Worm (Caenorhabditis elegans) whole organism, young adult: ENCODE results near the gene ZK1320.3.
A peak's percentile ranks its signal among the peaks of the same experiment; 100 is the strongest.

Experiments used
- B0336.3 ChIP-seq: fragments of 200-800 bp; sonication (Bioruptor generic); IDR thresholded peaks from 2 replicates; pipeline ENCODE4 v1.3.6; 2022; ENCODE audit warnings: missing genetic modification characterization, missing compliant biosample characterization
- C17E4.6 ChIP-seq: fragments of 200-800 bp; sonication (Bioruptor generic); IDR thresholded peaks from 2 replicates; pipeline ENCODE4 v1.3.6; 2022; ENCODE audit warnings: missing genetic modification reagents, missing genetic modification characterization, missing compliant biosample characterization
- F10E7.11 ChIP-seq: sonication (generic microtip); optimal IDR thresholded peaks from 2 replicates; lab custom pipeline; 2017; ENCODE audit warnings: mild to moderate bottlenecking, missing genetic modification characterization, moderate library complexity, missing compliant biosample characterization
- F22D6.2 ChIP-seq: sonication (generic microtip); optimal IDR thresholded peaks from 2 replicates; lab custom pipeline; 2016; ENCODE audit warnings: mild to moderate bottlenecking, missing genetic modification characterization, missing compliant biosample characterization
- F33H1.4 ChIP-seq: fragments of 200-800 bp; sonication (Bioruptor generic); IDR thresholded peaks from 2 replicates; pipeline ENCODE4 v1.3.6; 2022; ENCODE audit warnings: missing genetic modification reagents, missing genetic modification characterization, missing compliant biosample characterization
- F39B2.1 ChIP-seq: fragments of 200-800 bp; sonication (Bioruptor generic); IDR thresholded peaks from 2 replicates; pipeline ENCODE4 v1.3.6; 2022; ENCODE audit warnings: missing genetic modification reagents, missing genetic modification characterization, missing compliant biosample characterization
- F52B5.7 ChIP-seq: sonication (generic microtip); optimal IDR thresholded peaks from 2 replicates; lab custom pipeline; 2016; ENCODE audit warnings: mild to moderate bottlenecking, missing genetic modification characterization, missing compliant biosample characterization
- Y53G8AR.9 ChIP-seq: fragments of 200-800 bp; sonication (Bioruptor generic); conservative IDR thresholded peaks from 2 replicates; pipeline ENCODE4 v1.3.6; 2022; ENCODE audit warnings: missing genetic modification reagents, missing genetic modification characterization, missing compliant biosample characterization
- Y79H2A.3 ChIP-seq: fragments of 200-800 bp; sonication (Bioruptor generic); conservative IDR thresholded peaks from 2 replicates; pipeline ENCODE4 v1.3.6; 2022; ENCODE audit warnings: missing genetic modification reagents, missing genetic modification characterization, missing compliant biosample characterization
- ZK185.1 ChIP-seq: sonication (generic microtip); optimal IDR thresholded peaks from 2 replicates; lab custom pipeline; 2016; ENCODE audit warnings: mild to moderate bottlenecking, missing genetic modification characterization, missing compliant biosample characterization; ENCODE audit not compliant: poor library complexity, severe bottlenecking
- akir-1 ChIP-seq: fragments of 200-800 bp; sonication (Bioruptor generic); optimal IDR thresholded peaks from 2 replicates; lab custom pipeline; 2018; ENCODE audit warnings: mild to moderate bottlenecking, missing genetic modification characterization, moderate library complexity, missing compliant biosample characterization
- ama-1 ChIP-seq, 3 experiments: fragments of 150-350 bp in 1 of 3; sonication (generic microtip) in 2 of 3; optimal IDR thresholded peaks; 2 replicates each; lab custom pipeline; 2014 to 2018; ENCODE audit warnings: missing biosample characterization in 2 of 3, missing genetic modification characterization in 2 of 3, missing genetic modification reagents in 2 of 3
- attf-5 ChIP-seq: fragments of 200-800 bp; sonication (Bioruptor generic); optimal IDR thresholded peaks from 2 replicates; lab custom pipeline; 2018; ENCODE audit warnings: mild to moderate bottlenecking, missing genetic modification characterization, missing compliant biosample characterization
- attf-6 ChIP-seq: fragments of 200-800 bp; sonication (Bioruptor generic); IDR thresholded peaks from 2 replicates; pipeline ENCODE4 v1.3.6; 2022; ENCODE audit warnings: missing genetic modification reagents, missing genetic modification characterization, missing compliant biosample characterization
- ccch-3 ChIP-seq: fragments of 200-800 bp; sonication (Bioruptor generic); optimal IDR thresholded peaks from 2 replicates; lab custom pipeline; 2018; ENCODE audit warnings: mild to moderate bottlenecking, missing genetic modification characterization, missing compliant biosample characterization
- ceh-100 ChIP-seq: fragments of 200-800 bp; sonication (Bioruptor generic); IDR thresholded peaks from 2 replicates; pipeline ENCODE4 v1.3.6; 2022; ENCODE audit warnings: missing genetic modification reagents, missing genetic modification characterization, missing compliant biosample characterization
- ceh-27 ChIP-seq: fragments of 200-800 bp; sonication (Bioruptor generic); optimal IDR thresholded peaks from 2 replicates; lab custom pipeline; 2018; ENCODE audit warnings: mild to moderate bottlenecking, missing genetic modification characterization, moderate library complexity, missing compliant biosample characterization
- chd-7 ChIP-seq: sonication (generic microtip); optimal IDR thresholded peaks from 2 replicates; lab custom pipeline; 2016; ENCODE audit warnings: mild to moderate bottlenecking, missing genetic modification characterization, moderate library complexity, missing compliant biosample characterization
- dpff-1 ChIP-seq: sonication (generic microtip); optimal IDR thresholded peaks from 2 replicates; lab custom pipeline; 2017; ENCODE audit warnings: mild to moderate bottlenecking, missing genetic modification characterization, missing compliant biosample characterization
- dpl-1 ChIP-seq: fragments of 150-350 bp; optimal IDR thresholded peaks from 2 replicates; lab custom pipeline; 2014; ENCODE audit warnings: missing biosample characterization, missing genetic modification reagents, missing genetic modification characterization
- egl-18 ChIP-seq: fragments of 200-800 bp; sonication (Bioruptor generic); IDR thresholded peaks from 2 replicates; pipeline ENCODE4 v1.3.6; 2022; ENCODE audit warnings: missing genetic modification reagents, missing genetic modification characterization, missing compliant biosample characterization
- egl-44 ChIP-seq: fragments of 200-800 bp; sonication (Bioruptor generic); IDR thresholded peaks from 2 replicates; pipeline ENCODE4 v1.3.6; 2022; ENCODE audit warnings: missing genetic modification reagents, missing genetic modification characterization, missing compliant biosample characterization
- ekl-4 ChIP-seq: fragments of 200-800 bp; sonication (Bioruptor generic); IDR thresholded peaks from 2 replicates; pipeline ENCODE4 v1.3.6; 2022; ENCODE audit warnings: missing genetic modification reagents, missing genetic modification characterization, missing compliant biosample characterization
- fkh-3 ChIP-seq: sonication (generic microtip); optimal IDR thresholded peaks from 2 replicates; lab custom pipeline; 2016; ENCODE audit warnings: mild to moderate bottlenecking, missing genetic modification characterization, missing compliant biosample characterization
- gei-17 ChIP-seq: fragments of 200-800 bp; sonication (Bioruptor generic); optimal IDR thresholded peaks from 2 replicates; lab custom pipeline; 2018; ENCODE audit warnings: mild to moderate bottlenecking, missing genetic modification characterization, missing compliant biosample characterization
- him-1 ChIP-seq: sonication (generic microtip); optimal IDR thresholded peaks from 2 replicates; lab custom pipeline; 2016; ENCODE audit warnings: missing genotype, missing genetic modification reagents, missing genetic modification characterization, missing compliant biosample characterization
- hlh-12 ChIP-seq: sonication (generic microtip); optimal IDR thresholded peaks from 2 replicates; lab custom pipeline; 2016; ENCODE audit warnings: missing genetic modification characterization, missing compliant biosample characterization
- hlh-26 ChIP-seq: fragments of 200-800 bp; sonication (Bioruptor generic); conservative IDR thresholded peaks from 2 replicates; pipeline ENCODE4 v1.3.6; 2022; ENCODE audit warnings: missing genetic modification reagents, missing genetic modification characterization, missing compliant biosample characterization
- let-607 ChIP-seq, 2 experiments: fragments of 200-800 bp in 1 of 2; sonication (Bioruptor generic) in 1 of 2; sonication (generic microtip) in 1 of 2; optimal IDR thresholded peaks; 2 replicates each; lab custom pipeline; 2016 to 2018; ENCODE audit warnings: mild to moderate bottlenecking in 2 of 2, missing compliant biosample characterization in 2 of 2, missing genetic modification characterization in 2 of 2, moderate library complexity in 2 of 2, missing genotype in 1 of 2
- lin-54 ChIP-seq: fragments of 200-800 bp; sonication (Bioruptor generic); optimal IDR thresholded peaks from 2 replicates; lab custom pipeline; 2018; ENCODE audit warnings: mild to moderate bottlenecking, missing genetic modification characterization, missing compliant biosample characterization
- lsl-1 ChIP-seq: fragments of 200-800 bp; sonication (Bioruptor generic); optimal IDR thresholded peaks from 2 replicates; lab custom pipeline; 2018; ENCODE audit warnings: mild to moderate bottlenecking, missing genetic modification characterization, moderate library complexity, missing compliant biosample characterization
- lsy-27 ChIP-seq: sonication (generic microtip); optimal IDR thresholded peaks from 2 replicates; lab custom pipeline; 2017; ENCODE audit warnings: missing genetic modification characterization, mild to moderate bottlenecking, missing compliant biosample characterization, antibody characterized with exemption, missing genotype, borderline replicate concordance; ENCODE audit not compliant: insufficient read depth
- madf-10 ChIP-seq: sonication (generic microtip); optimal IDR thresholded peaks from 2 replicates; lab custom pipeline; 2016; ENCODE audit warnings: mild to moderate bottlenecking, missing genetic modification characterization, missing compliant biosample characterization
- madf-3 ChIP-seq: fragments of 200-800 bp; sonication (Bioruptor generic); IDR thresholded peaks from 2 replicates; pipeline ENCODE4 v1.3.6; 2022; ENCODE audit warnings: missing genetic modification reagents, missing genetic modification characterization, missing compliant biosample characterization
- mel-28 ChIP-seq: sonication (generic microtip); optimal IDR thresholded peaks from 2 replicates; lab custom pipeline; 2016; ENCODE audit warnings: borderline replicate concordance, mild to moderate bottlenecking, missing genetic modification characterization, missing compliant biosample characterization
- nfyb-1 ChIP-seq: fragments of 200-800 bp; sonication (Bioruptor generic); IDR thresholded peaks from 2 replicates; pipeline ENCODE4 v1.3.6; 2022; ENCODE audit warnings: missing genetic modification reagents, missing genetic modification characterization, missing compliant biosample characterization
- nhr-90 ChIP-seq: sonication (generic microtip); optimal IDR thresholded peaks from 2 replicates; lab custom pipeline; 2016; ENCODE audit warnings: missing genotype, mild to moderate bottlenecking, missing genetic modification characterization, missing compliant biosample characterization
- pbrm-1 ChIP-seq: fragments of 200-800 bp; sonication (Bioruptor generic); IDR thresholded peaks from 2 replicates; pipeline ENCODE4 v1.3.6; 2022; ENCODE audit warnings: missing genetic modification reagents, missing genetic modification characterization, missing compliant biosample characterization
- rec-8 ChIP-seq, 2 experiments: sonication (generic microtip); optimal IDR thresholded peaks; 2 replicates each; lab custom pipeline; 2016; ENCODE audit warnings: mild to moderate bottlenecking in 2 of 2, missing genetic modification characterization in 2 of 2, missing genetic modification reagents in 2 of 2, missing genotype in 2 of 2, missing biosample characterization in 1 of 2, missing compliant biosample characterization in 1 of 2, moderate library complexity in 1 of 2
- sdz-38 ChIP-seq: sonication (generic microtip); optimal IDR thresholded peaks from 2 replicates; lab custom pipeline; 2016; ENCODE audit warnings: missing genotype, missing genetic modification characterization, missing compliant biosample characterization
- sea-2 ChIP-seq: fragments of 200-800 bp; sonication (Bioruptor generic); IDR thresholded peaks from 2 replicates; pipeline ENCODE4 v1.3.6; 2022; ENCODE audit warnings: missing genetic modification characterization, missing compliant biosample characterization
- tbp1 ChIP-seq: fragments of 200-800 bp; sonication (Bioruptor generic); optimal IDR thresholded peaks from 2 replicates; lab custom pipeline; 2018; ENCODE audit warnings: mild to moderate bottlenecking, missing genetic modification characterization, missing compliant biosample characterization
- tbx-9 ChIP-seq: sonication (generic microtip); optimal IDR thresholded peaks from 2 replicates; lab custom pipeline; 2016; ENCODE audit warnings: borderline replicate concordance, missing genetic modification characterization, inconsistent platforms, missing compliant biosample characterization
- ztf-18 ChIP-seq: sonication (generic microtip); optimal IDR thresholded peaks from 2 replicates; lab custom pipeline; 2016; ENCODE audit warnings: missing genotype, mild to moderate bottlenecking, missing genetic modification characterization, missing compliant biosample characterization
- ztf-25 ChIP-seq: fragments of 200-800 bp; sonication (Bioruptor generic); IDR thresholded peaks from 2 replicates; pipeline ENCODE4 v1.3.6; 2022; ENCODE audit warnings: missing genetic modification reagents, missing genetic modification characterization, missing compliant biosample characterization

Gene ZK1320.3

ce11 chrII:9617039-9617901 is 42.9 kb downstream of the ZK1320.3 start, which contains the start of gene hal-3 (continued):
- TF ChIP-seq attf-6 (GFP tag; lab: Robert Waterston, UW) = no peak
- no peak for TF ChIP-seq hlh-26 (GFP tag; lab: Robert Waterston, UW)
- TF ChIP-seq tbp1 = peak; percentile 20
- TF ChIP-seq F39B2.1 = no peak
- no peak for TF ChIP-seq chd-7 (tag; lab: Kevin White, UChicago)
- TF ChIP-seq gei-17 = no peak
- peak; percentile 36 for TF ChIP-seq ZK185.1
- TF ChIP-seq B0336.3 (GFP tag; lab: Robert Waterston, UW) = peak; percentile 76
- no peak for TF ChIP-seq tbx-9
- no peak for TF ChIP-seq ceh-100
- no peak for TF ChIP-seq hlh-12 (tag; lab: Kevin White, UChicago)
- no peak for TF ChIP-seq mel-28
- no peak for TF ChIP-seq lsy-27 (tag; lab: Kevin White, UChicago)
- TF ChIP-seq pbrm-1 (GFP tag; lab: Robert Waterston, UW) = no peak; the same call in 1 of the 2 replicates
- no peak for TF ChIP-seq madf-3
- 0 out of 2 replicates have a peak, but pooled peaks have one; percentile 35 for TF ChIP-seq nfyb-1
- peak; percentile 55 for TF ChIP-seq dpff-1
- no peak for TF ChIP-seq F33H1.4
- TF ChIP-seq let-607 (tag; optimal IDR thresholded peaks at IDR 0.05; lab: Kevin White, UChicago) = peak in 1 of 2 experiments; percentile 56
- TF ChIP-seq fkh-3 = no peak
- no peak for TF ChIP-seq C17E4.6 (GFP tag; lab: Robert Waterston, UW)
- TF ChIP-seq F22D6.2 = no peak
- no peak for TF ChIP-seq ccch-3 (GFP tag; lab: Kevin White, UChicago)
- no peak for TF ChIP-seq madf-10 (tag; lab: Kevin White, UChicago)
- no peak for TF ChIP-seq sea-2 (GFP tag; lab: Robert Waterston, UW)
- TF ChIP-seq him-1 (tag; lab: Kevin White, UChicago) = peak; percentile 23
- TF ChIP-seq ama-1 (optimal IDR thresholded peaks at IDR 0.05; lab: Kevin White, UChicago) = peak; percentile 77
- TF ChIP-seq ama-1 (GFP tag; optimal IDR thresholded peaks at IDR 0.05; lab: Kevin White, UChicago) = no peak
- peak; percentile 24 for TF ChIP-seq nhr-90 (tag; lab: Kevin White, UChicago)
- TF ChIP-seq akir-1 (GFP tag; lab: Kevin White, UChicago) = no peak
- TF ChIP-seq Y53G8AR.9 (GFP tag; lab: Robert Waterston, UW) = peak; percentile 73; the same call in 1 of the 2 replicates
- TF ChIP-seq ceh-27 (GFP tag; lab: Kevin White, UChicago) = no peak
- peak; percentile 25 for TF ChIP-seq lin-54 (GFP tag; lab: Kevin White, UChicago)
- no peak for TF ChIP-seq ztf-18
- TF ChIP-seq ztf-25 = peak; percentile 52; the same call in 1 of the 2 replicates
- no peak for TF ChIP-seq attf-5 (GFP tag; lab: Kevin White, UChicago)
- 0 out of 2 replicates have a peak, but pooled peaks have one; percentile 24 for TF ChIP-seq egl-18 (GFP tag; lab: Robert Waterston, UW)
- no peak for TF ChIP-seq rec-8 (tag; optimal IDR thresholded peaks at IDR 0.05; lab: Kevin White, UChicago)
- TF ChIP-seq Y79H2A.3 (GFP tag; lab: Robert Waterston, UW) = no peak
- no peak for TF ChIP-seq dpl-1 (GFP tag; lab: Kevin White, UChicago)
- peak; percentile 61 for TF ChIP-seq F10E7.11 (tag; lab: Kevin White, UChicago)
- peak; percentile 22 for TF ChIP-seq F52B5.7 (tag; lab: Kevin White, UChicago)
- peak; percentile 60 for TF ChIP-seq lsl-1 (GFP tag; lab: Kevin White, UChicago)
- no peak for TF ChIP-seq sdz-38
- TF ChIP-seq egl-44 (GFP tag; lab: Robert Waterston, UW) = peak; percentile 9; the same call in 1 of the 2 replicates
- no peak for TF ChIP-seq ekl-4 (GFP tag; lab: Robert Waterston, UW)
